Fruit fly (Drosophila melanogaster): ENCODE results near the gene CG33783.

Gene CG33783

DNA sequence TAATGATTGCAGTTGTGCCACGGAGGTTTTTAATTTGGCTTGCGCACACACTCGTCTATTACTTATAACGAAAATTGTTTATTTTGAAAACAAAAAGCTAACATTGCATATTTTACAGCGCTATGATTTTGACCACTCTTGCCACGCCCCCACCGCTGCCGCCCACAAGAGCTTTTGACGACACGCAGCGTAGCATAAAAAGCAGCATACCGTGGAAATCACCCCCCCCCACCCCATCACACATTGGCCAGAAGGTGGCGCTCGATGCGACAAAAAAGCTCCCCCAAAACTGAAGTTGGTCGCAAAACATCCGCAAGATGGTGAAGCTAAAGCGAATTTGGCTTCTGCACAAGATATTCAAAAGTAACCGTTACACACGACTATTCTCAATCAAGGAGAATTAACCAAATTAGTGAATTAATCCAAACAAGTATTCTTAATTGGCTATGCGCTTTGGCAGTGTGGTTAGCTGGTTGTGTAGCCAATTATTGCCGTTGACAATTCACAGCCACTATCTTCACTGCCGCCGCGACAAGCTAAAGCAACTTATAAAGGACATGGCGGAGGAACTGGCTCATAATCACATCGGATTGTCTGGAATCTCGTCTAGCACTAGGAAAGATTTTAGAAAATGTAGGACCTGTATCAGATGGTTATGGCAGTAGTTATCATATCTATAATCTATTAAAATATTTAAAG lies 34.1 kb downstream of the CG33783 start (continued):
- TF ChIP-seq CG3065 (GFP tag; optimal IDR thresholded peaks at IDR 0.05) (peak; percentile 93), ro (GFP tag; IDR thresholded peaks at IDR 0.05) (no peak), CG13287 (GFP tag; IDR thresholded peaks at IDR 0.05; ENCODE audit: partially characterized antibody) (peak; percentile 33; the same call in 1 of the 2 replicates), en (GFP tag; optimal IDR thresholded peaks at IDR 0.05) (no peak), CG10979 (tag; optimal IDR thresholded peaks at IDR 0.05) (no peak), Taf1 (GFP tag; IDR thresholded peaks at IDR 0.05) (no peak), BEAF-32 (GFP tag; optimal IDR thresholded peaks at IDR 0.05) (no peak), CG1233 (GFP tag; optimal IDR thresholded peaks at IDR 0.05) (peak; percentile 14), Elba2 (GFP tag; optimal IDR thresholded peaks at IDR 0.05) (no peak), dysf (GFP tag; IDR thresholded peaks at IDR 0.05) (peak; percentile 45; the same call in 1 of the 3 replicates), CG10147 (GFP tag; optimal IDR thresholded peaks at IDR 0.05) (peak; percentile 8), tx (GFP tag; optimal IDR thresholded peaks at IDR 0.05) (no peak), slbo (GFP tag; IDR thresholded peaks at IDR 0.05) (peak; percentile 74), Hr3 (GFP tag; optimal IDR thresholded peaks at IDR 0.05) (no peak), ems (GFP tag; optimal IDR thresholded peaks at IDR 0.05) (no peak), CG17612 (GFP tag; IDR thresholded peaks at IDR 0.05) (peak; percentile 64; the same call in 1 of the 2 replicates), CG9932 (GFP tag; IDR thresholded peaks at IDR 0.05) (peak; percentile 68), Antp (GFP tag; optimal IDR thresholded peaks at IDR 0.05) (peak; percentile 64), CG12071 (GFP tag; optimal IDR thresholded peaks at IDR 0.05) (peak; percentile 36), ttk (GFP tag; IDR thresholded peaks at IDR 0.05) (0 out of 2 replicates have a peak, but pooled peaks have one; percentile 21), mam (GFP tag; optimal IDR thresholded peaks at IDR 0.05) (peak; percentile 3), CG10274 (GFP tag; optimal IDR thresholded peaks at IDR 0.05) (no peak), PHDP (tag; optimal IDR thresholded peaks at IDR 0.05) (peak; percentile 6), ash1 (GFP tag; optimal IDR thresholded peaks at IDR 0.05) (peak; percentile 1), Mrtf (GFP tag; IDR thresholded peaks at IDR 0.05) (peak; percentile 60; the same call in 1 of the 3 replicates), dan (GFP tag; IDR thresholded peaks at IDR 0.05) (no peak), CG14441 (GFP tag; IDR thresholded peaks at IDR 0.05) (peak; percentile 45), ac (GFP tag; optimal IDR thresholded peaks at IDR 0.05) (no peak), Ptx1 (GFP tag; IDR thresholded peaks at IDR 0.05) (peak; percentile 59), CG17359 (tag; optimal IDR thresholded peaks at IDR 0.05) (peak; percentile 47), Rfx (GFP tag; IDR thresholded peaks at IDR 0.05) (peak; percentile 80), CG7839 (tag; optimal IDR thresholded peaks at IDR 0.05) (peak; percentile 45), hkb (optimal IDR thresholded peaks at IDR 0.05) (peak; percentile 22), hkb (GFP tag; IDR thresholded peaks at IDR 0.05) (no peak; the same call in 1 of the 2 replicates), Ets65A (GFP tag) (peak; percentile 93), Kr (GFP tag; optimal IDR thresholded peaks at IDR 0.05) (no peak), chm (GFP tag; IDR thresholded peaks at IDR 0.05) (0 out of 2 replicates have a peak, but pooled peaks have one; percentile 59), lilli (GFP tag; optimal IDR thresholded peaks at IDR 0.05) (no peak), CG17829 (tag; optimal IDR thresholded peaks at IDR 0.05) (peak; percentile 25), gro (GFP tag; optimal IDR thresholded peaks at IDR 0.05) (peak; percentile 60), bcd (GFP tag; optimal IDR thresholded peaks at IDR 0.05) (peak; percentile 52), CG11085 (GFP tag; IDR thresholded peaks at IDR 0.05) (peak; percentile 16; the same call in 1 of the 2 replicates), sr (GFP tag; IDR thresholded peaks at IDR 0.05) (0 out of 3 replicates have a peak, but pooled peaks have one; percentile 40), CG17385 (GFP tag; optimal IDR thresholded peaks at IDR 0.05) (peak; percentile 6), Side (GFP tag; optimal IDR thresholded peaks at IDR 0.05) (peak; percentile 63)
